Fruit fly (Drosophila melanogaster): ENCODE results near the gene CG8064.

The CG8064 gene

DNA sequence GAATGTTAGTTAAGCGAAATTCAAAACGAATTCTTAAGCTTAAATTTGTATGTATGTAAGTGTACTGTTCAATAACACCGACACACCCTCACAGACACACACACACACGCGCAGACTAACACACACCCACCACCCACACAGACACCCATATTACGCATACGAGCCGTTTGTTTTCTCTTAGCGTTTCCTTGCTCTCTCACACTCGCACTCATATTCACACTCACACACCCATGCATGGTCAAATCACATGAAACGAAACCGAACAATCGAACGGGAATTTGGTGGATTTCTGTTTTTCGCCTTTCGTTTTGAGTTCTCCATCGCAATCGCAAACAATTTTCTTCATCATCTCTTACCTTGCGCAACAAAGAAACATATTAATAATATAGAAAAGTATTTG is 34.2 kb upstream of the CG8064 start:
- TF ChIP-seq jing (GFP tag; optimal IDR thresholded peaks at IDR 0.05): no peak
- no peak for TF ChIP-seq CG3407 (GFP tag; optimal IDR thresholded peaks at IDR 0.05)
- no peak for TF ChIP-seq CG10321 (GFP tag; IDR thresholded peaks at IDR 0.05)
- TF ChIP-seq CG10543 (GFP tag; optimal IDR thresholded peaks at IDR 0.05): peak; percentile 30
- no peak for TF ChIP-seq Atf6 (GFP tag; IDR thresholded peaks at IDR 0.05)
- TF ChIP-seq CG42726 (GFP tag; IDR thresholded peaks at IDR 0.05; ENCODE audit: partially characterized antibody): no peak
- no peak for TF ChIP-seq CG12659 (GFP tag; optimal IDR thresholded peaks at IDR 0.05)
- no peak for TF ChIP-seq CG11560 (tag; IDR thresholded peaks at IDR 0.05)
- TF ChIP-seq Optix (GFP tag; IDR thresholded peaks at IDR 0.05): no peak
- no peak for TF ChIP-seq CG34224 (GFP tag; IDR thresholded peaks at IDR 0.05; ENCODE audit: partially characterized antibody)
- no peak for TF ChIP-seq unc-4 (GFP tag; IDR thresholded peaks at IDR 0.05; ENCODE audit: partially characterized antibody)
- no peak for TF ChIP-seq CG12219 (GFP tag; optimal IDR thresholded peaks at IDR 0.05)
- TF ChIP-seq sd (tag; optimal IDR thresholded peaks at IDR 0.05): peak; percentile 26
- TF ChIP-seq ci (GFP tag; IDR thresholded peaks at IDR 0.05): peak; percentile 40; the same call in 1 of the 3 replicates
- no peak for TF ChIP-seq prd (optimal IDR thresholded peaks at IDR 0.05)
- no peak for TF ChIP-seq prd (GFP tag; IDR thresholded peaks at IDR 0.05)
- TF ChIP-seq chinmo (GFP tag; IDR thresholded peaks at IDR 0.05; ENCODE audit: partially characterized antibody): 0 out of 4 replicates have a peak, but pooled peaks have one; percentile 62
- no peak for TF ChIP-seq Nf-YA (GFP tag; IDR thresholded peaks at IDR 0.05)
- peak; percentile 61; the same call in 1 of the 3 replicates for TF ChIP-seq CG2199 (GFP tag; IDR thresholded peaks at IDR 0.05)
- no peak; the same call in 1 of the 2 replicates for TF ChIP-seq cas (GFP tag; IDR thresholded peaks at IDR 0.05)
- TF ChIP-seq sug (tag; optimal IDR thresholded peaks at IDR 0.05): peak; percentile 13
- TF ChIP-seq pum (GFP tag; optimal IDR thresholded peaks at IDR 0.05): no peak
- 0 out of 2 replicates have a peak, but pooled peaks have one; percentile 23 for TF ChIP-seq vvl (GFP tag; IDR thresholded peaks at IDR 0.05)
- TF ChIP-seq CG6175 (GFP tag; IDR thresholded peaks at IDR 0.05): no peak
- TF ChIP-seq CG10565 (GFP tag; optimal IDR thresholded peaks at IDR 0.05): no peak
- TF ChIP-seq CG15601 (tag; optimal IDR thresholded peaks at IDR 0.05): no peak
- TF ChIP-seq ap (GFP tag; IDR thresholded peaks at IDR 0.05): no peak
- no peak for TF ChIP-seq CG12391 (tag; optimal IDR thresholded peaks at IDR 0.05)
- no peak for TF ChIP-seq wek (GFP tag; optimal IDR thresholded peaks at IDR 0.05)
- TF ChIP-seq fd3F (GFP tag; optimal IDR thresholded peaks at IDR 0.05): no peak
- TF ChIP-seq sr (GFP tag; IDR thresholded peaks at IDR 0.05): peak; percentile 38; the same call in 2 of the 3 replicates
- no peak for TF ChIP-seq Mes4 (GFP tag; optimal IDR thresholded peaks at IDR 0.05)
- TF ChIP-seq CG17328 (GFP tag; IDR thresholded peaks at IDR 0.05): no peak
- TF ChIP-seq CG1647 (GFP tag; optimal IDR thresholded peaks at IDR 0.05): no peak
- no peak for TF ChIP-seq pfk (GFP tag; optimal IDR thresholded peaks at IDR 0.05)
- no peak for TF ChIP-seq bigmax (GFP tag; optimal IDR thresholded peaks at IDR 0.05)
- TF ChIP-seq CG4404 (GFP tag; IDR thresholded peaks at IDR 0.05): no peak
- no peak for TF ChIP-seq crc (GFP tag; optimal IDR thresholded peaks at IDR 0.05)
- no peak for TF ChIP-seq CG15514 (GFP tag; optimal IDR thresholded peaks at IDR 0.05)
- no peak for TF ChIP-seq CG1602 (GFP tag; optimal IDR thresholded peaks at IDR 0.05)
- TF ChIP-seq CG13424 (tag; optimal IDR thresholded peaks at IDR 0.05): no peak
- no peak for TF ChIP-seq CG30431 (GFP tag; optimal IDR thresholded peaks at IDR 0.05)
- TF ChIP-seq CHES-1-like (GFP tag; optimal IDR thresholded peaks at IDR 0.05): no peak
- TF ChIP-seq chif (GFP tag; optimal IDR thresholded peaks at IDR 0.05): no peak
- no peak for TF ChIP-seq onecut (GFP tag; IDR thresholded peaks at IDR 0.05)
- no peak for TF ChIP-seq btn (GFP tag; optimal IDR thresholded peaks at IDR 0.05)
- TF ChIP-seq CG17829 (tag; optimal IDR thresholded peaks at IDR 0.05): no peak
- TF ChIP-seq h (optimal IDR thresholded peaks at IDR 0.05): no peak
- no peak for TF ChIP-seq ato (GFP tag; IDR thresholded peaks at IDR 0.05; ENCODE audit: partially characterized antibody)
- TF ChIP-seq nau (GFP tag; optimal IDR thresholded peaks at IDR 0.05): no peak
- TF ChIP-seq toy (GFP tag; IDR thresholded peaks at IDR 0.05): no peak
- no peak for TF ChIP-seq twi (tag; optimal IDR thresholded peaks at IDR 0.05)

Data from whole organism, embryonic.